Fruit fly (Drosophila melanogaster): Measurements from ENCODE around the gene CG4116.

CG4116 gene

DNA sequence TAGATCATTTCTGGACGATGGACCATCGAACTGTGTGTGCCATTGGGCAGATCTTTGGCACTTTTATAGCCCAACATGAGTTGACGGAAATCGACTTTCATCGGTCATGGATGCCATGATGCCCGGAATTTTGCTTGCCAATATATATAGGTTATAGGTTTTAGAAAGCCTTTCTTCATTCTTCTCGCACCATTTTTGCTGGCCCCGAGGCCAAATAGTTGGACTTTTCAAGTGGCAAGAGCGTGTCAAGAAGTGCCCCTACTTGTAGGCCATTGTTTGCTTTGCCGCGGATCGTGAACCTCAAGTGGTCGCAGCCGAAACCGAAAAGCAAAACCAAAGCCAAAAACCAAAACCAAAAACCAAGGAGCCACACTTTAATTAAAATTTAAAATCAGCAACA is at the start of gene CG4116:
CG4116 (minus strand) TSS at position 101 of the 400 bp plus-strand sequence.
- TF ChIP-seq Mnt (GFP tag; optimal IDR thresholded peaks at IDR 0.05) (no peak), cnc (optimal IDR thresholded peaks at IDR 0.05) (no peak), CG33017 (tag; optimal IDR thresholded peaks at IDR 0.05) (no peak), CG7101 (tag; optimal IDR thresholded peaks at IDR 0.05) (no peak), CG7045 (GFP tag; optimal IDR thresholded peaks at IDR 0.05) (no peak), kay (GFP tag; ENCODE audit: borderline replicate concordance) (no peak), pad (GFP tag; optimal IDR thresholded peaks at IDR 0.05) (no peak), CG14711 (tag; optimal IDR thresholded peaks at IDR 0.05) (no peak), cic (GFP tag; optimal IDR thresholded peaks at IDR 0.05) (no peak), CG12768 (GFP tag; optimal IDR thresholded peaks at IDR 0.05) (no peak), Clk (GFP tag; optimal IDR thresholded peaks at IDR 0.05) (no peak), tj (GFP tag; optimal IDR thresholded peaks at IDR 0.05) (no peak), Crg-1 (GFP tag; optimal IDR thresholded peaks at IDR 0.05) (no peak)

DNA sequence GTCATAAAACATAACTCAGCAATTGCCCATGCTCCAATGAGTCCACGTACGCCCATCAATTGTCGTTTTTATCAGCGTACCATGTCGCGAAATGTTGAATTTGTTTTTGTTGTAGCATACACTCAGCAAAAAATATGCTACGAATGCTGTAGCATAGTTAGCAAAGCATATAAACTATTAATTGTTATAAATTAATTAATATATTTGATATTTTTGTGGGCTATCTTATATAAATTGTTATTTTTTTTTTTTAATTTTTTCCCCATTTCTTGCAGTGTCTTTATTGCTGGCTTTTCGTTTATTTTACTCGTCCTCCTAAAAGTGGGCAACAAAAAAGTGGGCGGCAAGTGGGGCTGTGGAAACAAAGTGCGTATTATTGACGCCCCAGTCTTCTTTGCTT is 41.5 kb upstream of the CG4116 start:
- TF ChIP-seq CG5204 (GFP tag; optimal IDR thresholded peaks at IDR 0.05) (no peak), CG1620 (GFP tag; optimal IDR thresholded peaks at IDR 0.05) (no peak), cnc (optimal IDR thresholded peaks at IDR 0.05) (no peak), CG12768 (GFP tag; optimal IDR thresholded peaks at IDR 0.05) (no peak)

DNA sequence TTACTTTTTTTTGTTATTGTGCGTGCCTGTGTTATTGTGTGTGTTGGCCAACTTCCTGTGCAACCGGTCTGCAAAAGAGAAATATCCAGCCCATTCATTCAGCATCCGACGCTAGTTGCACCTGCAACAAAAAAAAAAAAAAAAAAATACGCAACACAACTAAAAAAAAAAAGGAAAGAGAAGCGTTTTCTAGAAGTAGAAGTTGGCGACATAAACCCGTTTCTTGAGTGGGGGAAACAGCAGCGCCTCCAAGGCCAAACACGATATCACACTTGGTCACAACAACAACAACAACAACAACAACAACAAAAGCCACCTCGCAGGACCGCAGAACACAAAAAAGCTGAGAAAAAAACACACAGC is 32.5 kb upstream of the CG4116 start:
- TF ChIP-seq Clk (GFP tag; optimal IDR thresholded peaks at IDR 0.05) (no peak), kay (GFP tag; ENCODE audit: borderline replicate concordance) (no peak), CG1620 (GFP tag; optimal IDR thresholded peaks at IDR 0.05) (no peak)

DNA sequence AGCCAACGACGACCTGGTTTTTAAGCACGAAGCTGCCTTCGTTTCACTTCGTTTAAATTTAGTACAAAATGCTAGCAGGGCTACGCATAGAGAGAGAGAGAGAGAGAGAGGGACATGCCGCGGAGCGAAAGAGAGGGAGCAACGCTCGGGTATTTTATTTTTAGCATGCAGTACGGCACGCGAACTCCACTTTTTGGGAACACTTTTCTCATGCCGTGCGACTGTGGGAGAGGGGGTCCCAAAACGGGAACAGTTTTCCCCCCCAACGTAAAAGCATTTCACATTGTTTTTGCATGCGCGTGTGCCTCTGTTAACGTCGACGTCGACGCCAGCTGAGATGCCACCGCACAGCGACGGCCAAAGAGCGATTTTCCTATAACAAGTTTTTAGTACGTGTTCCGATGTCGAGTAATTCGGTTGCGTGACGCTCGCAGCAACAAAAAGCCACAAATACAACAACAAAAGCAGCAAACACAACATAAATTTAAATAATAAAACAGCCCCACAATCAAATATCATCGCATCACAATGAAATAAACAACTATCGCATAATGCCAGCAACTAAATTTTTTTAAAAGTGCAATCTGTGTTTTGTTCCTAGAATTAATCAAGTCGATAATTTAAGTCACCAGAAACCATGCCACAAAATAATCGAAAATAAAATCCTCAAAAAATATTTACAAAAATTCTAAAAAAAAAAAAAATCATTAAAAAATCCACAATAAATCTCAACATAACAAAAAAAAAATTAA is 32.0 kb upstream of the CG4116 start:
- TF ChIP-seq CG1620 (GFP tag; optimal IDR thresholded peaks at IDR 0.05), result no peak
- peak; percentile 1 for TF ChIP-seq pad (GFP tag; optimal IDR thresholded peaks at IDR 0.05)

DNA sequence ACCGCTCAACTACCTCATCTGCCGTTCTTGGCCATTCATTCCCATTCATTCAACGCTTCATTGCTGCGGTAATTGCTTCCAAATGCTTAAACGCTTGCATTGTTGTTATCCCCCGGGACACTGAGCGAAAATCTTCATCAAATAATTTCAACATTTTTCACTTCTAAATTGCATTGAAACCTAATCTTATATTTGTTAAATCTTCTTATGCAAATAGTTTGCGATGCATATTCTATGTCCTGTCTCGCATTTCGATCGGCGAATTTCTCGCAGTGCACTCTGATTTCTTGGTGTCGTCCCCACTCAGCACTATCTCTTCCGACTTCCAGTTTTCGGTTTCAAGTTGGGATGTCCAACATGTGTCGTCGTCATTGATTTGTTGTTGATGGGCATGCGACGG is 29.6 kb upstream of the CG4116 start:
- no peak for TF ChIP-seq pad (GFP tag; optimal IDR thresholded peaks at IDR 0.05)
- TF ChIP-seq CG1620 (GFP tag; optimal IDR thresholded peaks at IDR 0.05), result no peak
- no peak for TF ChIP-seq CG33017 (tag; optimal IDR thresholded peaks at IDR 0.05)
- TF ChIP-seq Crg-1 (GFP tag; optimal IDR thresholded peaks at IDR 0.05), result no peak
- no peak for TF ChIP-seq ovo (GFP tag; optimal IDR thresholded peaks at IDR 0.05)
- TF ChIP-seq CG5204 (GFP tag; optimal IDR thresholded peaks at IDR 0.05), result no peak
- TF ChIP-seq Mnt (GFP tag; optimal IDR thresholded peaks at IDR 0.05), result no peak
- no peak for TF ChIP-seq toe (GFP tag; optimal IDR thresholded peaks at IDR 0.05)
- no peak for TF ChIP-seq Hr96 (GFP tag; optimal IDR thresholded peaks at IDR 0.05)
- no peak for TF ChIP-seq bab1 (GFP tag; optimal IDR thresholded peaks at IDR 0.05)
- TF ChIP-seq tj (GFP tag; optimal IDR thresholded peaks at IDR 0.05), result peak; percentile 47
- no peak for TF ChIP-seq CG11617 (GFP tag; optimal IDR thresholded peaks at IDR 0.05)
- peak; percentile 5 for TF ChIP-seq CG7101 (tag; optimal IDR thresholded peaks at IDR 0.05)
- no peak for TF ChIP-seq Clk (GFP tag; optimal IDR thresholded peaks at IDR 0.05)
- no peak for TF ChIP-seq CG14711 (tag; optimal IDR thresholded peaks at IDR 0.05)
- no peak for TF ChIP-seq CG12768 (GFP tag; optimal IDR thresholded peaks at IDR 0.05)
- no peak for TF ChIP-seq CG7045 (GFP tag; optimal IDR thresholded peaks at IDR 0.05)
- TF ChIP-seq kay (GFP tag; ENCODE audit: borderline replicate concordance), result no peak

- TF ChIP-seq tj (GFP tag; optimal IDR thresholded peaks at IDR 0.05) (no peak), cic (GFP tag; optimal IDR thresholded peaks at IDR 0.05) (no peak), Mnt (GFP tag; optimal IDR thresholded peaks at IDR 0.05) (no peak), toe (GFP tag; optimal IDR thresholded peaks at IDR 0.05) (no peak), Clk (GFP tag; optimal IDR thresholded peaks at IDR 0.05) (no peak)
Observed at dm6 chrX:3096324-3096723, 29.0 kb upstream of the CG4116 start.

dm6 chrX:3090930-3091329 is 23.6 kb upstream of the CG4116 start:
- TF ChIP-seq pad (GFP tag; optimal IDR thresholded peaks at IDR 0.05) (no peak), bab1 (GFP tag; optimal IDR thresholded peaks at IDR 0.05) (no peak), Clk (GFP tag; optimal IDR thresholded peaks at IDR 0.05) (no peak), cic (GFP tag; optimal IDR thresholded peaks at IDR 0.05) (no peak), ovo (GFP tag; optimal IDR thresholded peaks at IDR 0.05) (no peak), toe (GFP tag; optimal IDR thresholded peaks at IDR 0.05) (no peak), CG7045 (GFP tag; optimal IDR thresholded peaks at IDR 0.05) (no peak), CG14711 (tag; optimal IDR thresholded peaks at IDR 0.05) (no peak), CG11617 (GFP tag; optimal IDR thresholded peaks at IDR 0.05) (no peak), kay (GFP tag; ENCODE audit: borderline replicate concordance) (no peak), Crg-1 (GFP tag; optimal IDR thresholded peaks at IDR 0.05) (no peak), CG12768 (GFP tag; optimal IDR thresholded peaks at IDR 0.05) (no peak), Mnt (GFP tag; optimal IDR thresholded peaks at IDR 0.05) (no peak), CG33017 (tag; optimal IDR thresholded peaks at IDR 0.05) (no peak), CG7101 (tag; optimal IDR thresholded peaks at IDR 0.05) (no peak), cnc (optimal IDR thresholded peaks at IDR 0.05) (no peak), tj (GFP tag; optimal IDR thresholded peaks at IDR 0.05) (no peak), Hr96 (GFP tag; optimal IDR thresholded peaks at IDR 0.05) (no peak), CG5204 (GFP tag; optimal IDR thresholded peaks at IDR 0.05) (no peak)
